Worm (Caenorhabditis elegans) whole organism, midembryonic: Measurements from ENCODE around the gene F57G4.11.
"Not testable (repeated sequence)": the region's sequence is repeated elsewhere in the genome, so short reads cannot be mapped to it uniquely, and the experiment has no call there.

Experiments
- T22C8.4 ChIP-seq: fragments of 200-800 bp; sonication (Bioruptor generic); IDR thresholded peaks from 2 replicates; pipeline ENCODE4 v1.3.6; 2022; ENCODE audit warnings: missing genetic modification characterization, missing compliant biosample characterization
- cog-1 ChIP-seq: sonication (generic microtip); optimal IDR thresholded peaks from 2 replicates; lab custom pipeline; 2016; ENCODE audit warnings: missing genetic modification characterization, missing compliant biosample characterization
- flt-1 ChIP-seq: fragments of 200-800 bp; sonication (Bioruptor generic); IDR thresholded peaks from 2 replicates; pipeline ENCODE4 v1.3.6; 2022; ENCODE audit warnings: missing genetic modification characterization, missing compliant biosample characterization
- klf-2 ChIP-seq: fragments of 200-800 bp; sonication (Bioruptor generic); conservative IDR thresholded peaks from 2 replicates; pipeline ENCODE4 v1.3.6; 2022; ENCODE audit warnings: missing genetic modification reagents, missing genetic modification characterization, missing compliant biosample characterization
- med-1 ChIP-seq: sonication (generic microtip); optimal IDR thresholded peaks from 2 replicates; lab custom pipeline; 2017; ENCODE audit warnings: missing genetic modification characterization, mild to moderate bottlenecking, missing compliant biosample characterization, antibody characterized with exemption, missing genetic modification reagents; ENCODE audit not compliant: insufficient read depth
- ref-1 ChIP-seq: fragments of 200-800 bp; sonication (Bioruptor generic); conservative IDR thresholded peaks from 2 replicates; pipeline ENCODE4 v1.3.6; 2022; ENCODE audit warnings: missing genetic modification reagents, missing genetic modification characterization, missing compliant biosample characterization
- tab-1 ChIP-seq: fragments of 200-800 bp; sonication (Bioruptor generic); IDR thresholded peaks from 2 replicates; pipeline ENCODE4 v1.3.6; 2022; ENCODE audit warnings: missing genetic modification characterization, missing compliant biosample characterization
- ztf-23 ChIP-seq: fragments of 200-800 bp; sonication (Bioruptor generic); IDR thresholded peaks from 2 replicates; pipeline ENCODE4 v1.3.6; 2022; ENCODE audit warnings: missing genetic modification reagents, missing genetic modification characterization, missing compliant biosample characterization
- ztf-29 ChIP-seq: fragments of 200-800 bp; sonication (Bioruptor generic); IDR thresholded peaks from 2 replicates; pipeline ENCODE4 v1.3.6; 2022; ENCODE audit warnings: missing genetic modification reagents, missing genetic modification characterization, missing compliant biosample characterization

F57G4.11 gene

DNA sequence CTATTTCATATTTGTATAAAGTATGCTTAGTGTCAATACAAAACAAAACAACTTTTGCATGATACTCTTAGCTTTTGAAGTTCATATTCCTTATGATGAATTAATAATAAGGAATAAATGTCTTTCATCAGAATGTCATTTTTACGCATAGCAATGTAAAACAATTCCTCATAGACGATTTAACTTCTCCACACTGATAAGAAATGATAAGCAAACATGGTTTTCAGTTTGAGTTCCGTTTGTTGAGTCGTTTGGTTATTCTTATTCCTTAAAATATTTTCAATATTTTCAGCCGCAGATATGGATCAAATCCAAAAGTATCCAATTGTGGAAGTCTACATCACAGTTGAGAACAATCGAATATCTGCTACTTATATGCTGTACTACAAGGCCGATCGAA lies at the start of gene F57G4.11:
Gene F57G4.11, plus strand, starts transcription at position 301 of the 400 bp plus-strand sequence.
- TF ChIP-seq flt-1 (GFP tag; lab: Robert Waterston, UW): no peak
- no peak for TF ChIP-seq ref-1
- no peak for TF ChIP-seq tab-1 (GFP tag; lab: Robert Waterston, UW)
- no peak for TF ChIP-seq klf-2 (GFP tag; lab: Robert Waterston, UW)
- TF ChIP-seq ztf-29 (GFP tag; lab: Robert Waterston, UW): no peak

DNA sequence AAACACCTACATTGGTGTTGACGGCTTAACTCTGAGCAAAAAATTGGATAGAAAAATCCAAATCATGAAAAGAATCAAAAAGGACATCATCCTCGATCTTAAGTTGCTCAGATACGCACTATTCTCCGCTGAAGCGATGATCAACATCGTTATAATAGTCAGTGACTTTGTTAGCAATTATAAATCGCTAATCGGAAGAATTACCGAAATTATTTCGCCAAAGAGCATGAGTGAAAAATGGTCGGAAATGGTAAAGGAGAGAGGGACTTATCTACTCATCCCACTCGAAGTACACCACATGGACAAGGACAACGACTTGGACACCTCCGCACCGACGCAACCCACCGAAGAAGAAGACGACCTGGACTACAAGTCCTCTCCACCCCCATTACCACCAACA lies 45.0 kb upstream of the F57G4.11 start:
- TF ChIP-seq T22C8.4 (GFP tag; lab: Robert Waterston, UW): no peak
- TF ChIP-seq ztf-23 (GFP tag; lab: Robert Waterston, UW): no peak
- no peak for TF ChIP-seq ref-1
- TF ChIP-seq ztf-29 (GFP tag; lab: Robert Waterston, UW): no peak

DNA sequence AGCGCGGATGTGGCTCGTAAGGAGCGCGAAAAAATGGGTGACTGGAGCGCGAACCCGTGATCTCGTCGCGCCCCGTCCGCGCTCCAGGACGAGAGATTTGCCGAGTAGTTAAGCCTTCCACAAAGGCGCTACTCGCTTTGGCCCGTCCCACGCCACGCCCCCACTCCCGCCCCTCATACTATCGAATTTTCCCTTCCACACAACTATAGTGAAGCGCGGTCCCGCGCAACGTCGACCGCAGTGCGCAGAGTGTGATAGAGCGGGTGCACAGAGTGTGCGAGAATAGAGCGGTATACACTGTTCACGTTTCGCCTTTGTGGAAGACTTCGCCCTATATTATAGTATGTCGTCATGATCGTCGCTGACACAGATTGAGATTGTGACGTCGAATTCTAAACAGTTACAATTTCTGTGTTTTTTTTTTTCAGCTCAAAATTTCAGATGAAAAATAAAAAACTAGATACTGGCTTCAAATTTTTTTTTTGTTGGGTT lies 40.6 kb upstream of the F57G4.11 start, which contains the start of gene fbxa-133:
Gene fbxa-133, plus strand, starts transcription at position 442 of the 492 bp plus-strand sequence.
- TF ChIP-seq ref-1; T22C8.4 (GFP tag; lab: Robert Waterston, UW); tab-1 (GFP tag; lab: Robert Waterston, UW): not testable (repeated sequence)

DNA sequence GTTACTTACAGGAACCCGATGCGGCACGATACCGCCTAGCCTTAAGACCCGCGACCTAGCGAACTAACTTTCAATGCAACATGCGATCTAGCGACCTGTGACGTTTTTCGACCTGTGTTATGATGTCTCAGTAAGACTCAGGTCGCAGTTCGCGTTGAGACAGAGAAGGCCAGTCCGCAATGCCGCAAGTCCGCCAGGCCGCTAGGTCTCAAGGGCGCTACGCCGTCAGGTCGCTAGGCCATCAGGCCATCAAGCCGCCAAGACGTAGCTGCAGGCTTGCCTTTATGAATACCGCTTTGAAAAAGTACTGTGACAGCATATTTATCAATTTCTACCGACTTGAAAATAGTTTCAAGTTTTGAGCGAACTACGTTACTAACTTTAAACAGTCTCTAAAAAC lies 29.3 kb upstream of the F57G4.11 start:
- no peak for TF ChIP-seq ztf-23 (GFP tag; lab: Robert Waterston, UW)
- TF ChIP-seq med-1 (GFP tag; lab: Kevin White, UChicago): no peak
- TF ChIP-seq tab-1 (GFP tag; lab: Robert Waterston, UW): no peak
- TF ChIP-seq klf-2 (GFP tag; lab: Robert Waterston, UW): no peak
- no peak for TF ChIP-seq cog-1 (tag; lab: Kevin White, UChicago)
- TF ChIP-seq ztf-29 (GFP tag; lab: Robert Waterston, UW): no peak
- no peak for TF ChIP-seq ref-1
- TF ChIP-seq flt-1 (GFP tag; lab: Robert Waterston, UW): no peak
- no peak for TF ChIP-seq T22C8.4 (GFP tag; lab: Robert Waterston, UW)

DNA sequence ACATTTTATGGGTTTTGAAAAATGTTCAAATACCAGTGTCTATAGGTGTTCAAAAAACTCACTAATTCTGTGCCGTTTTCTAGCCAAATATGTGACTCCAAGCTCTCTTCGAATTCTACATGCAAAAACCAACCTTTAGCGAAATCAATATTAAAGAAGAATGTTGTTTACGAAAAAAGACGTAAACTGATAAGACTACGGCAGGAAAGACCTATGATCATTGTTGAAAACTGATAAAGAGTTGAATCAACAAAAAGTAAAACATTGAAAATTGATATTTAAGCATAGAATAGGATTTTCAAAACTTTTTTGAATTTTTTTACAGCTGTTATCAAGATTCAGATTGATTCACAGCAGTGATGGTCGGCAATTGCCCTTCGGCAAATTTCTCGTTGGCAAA lies 26.2 kb upstream of the F57G4.11 start, which contains the start of gene Y6G8.2:
Gene Y6G8.2, minus strand, starts transcription at position 147 of the 400 bp plus-strand sequence.
- no peak for TF ChIP-seq klf-2 (GFP tag; lab: Robert Waterston, UW)
- TF ChIP-seq flt-1 (GFP tag; lab: Robert Waterston, UW): no peak
- no peak for TF ChIP-seq ztf-29 (GFP tag; lab: Robert Waterston, UW)
- TF ChIP-seq tab-1 (GFP tag; lab: Robert Waterston, UW): no peak
- no peak for TF ChIP-seq ztf-23 (GFP tag; lab: Robert Waterston, UW)
- no peak for TF ChIP-seq T22C8.4 (GFP tag; lab: Robert Waterston, UW)
- TF ChIP-seq ref-1: no peak
- TF ChIP-seq cog-1 (tag; lab: Kevin White, UChicago): no peak
- TF ChIP-seq med-1 (GFP tag; lab: Kevin White, UChicago): no peak

DNA sequence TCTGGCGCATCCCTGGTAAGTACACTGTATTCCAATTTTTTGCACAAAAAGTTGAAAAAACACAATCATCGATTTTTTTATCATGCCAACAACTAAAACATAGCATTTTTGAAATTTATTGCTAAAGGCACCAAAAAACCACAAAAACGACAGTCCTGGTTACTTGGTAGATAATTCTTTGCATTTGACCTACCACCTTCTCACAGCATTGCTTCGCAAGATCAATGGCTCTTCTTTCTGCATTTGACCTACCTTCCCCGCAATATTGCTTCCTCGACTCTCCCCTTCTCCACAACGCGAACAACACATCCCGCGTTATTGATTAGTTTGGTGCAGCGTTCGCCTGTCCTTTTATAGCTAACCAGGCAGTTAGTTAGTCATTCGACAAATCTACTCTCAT lies 23.5 kb upstream of the F57G4.11 start, which contains the start of gene ztf-25:
Gene ztf-25, plus strand, starts transcription at position 301 of the 400 bp plus-strand sequence.
- TF ChIP-seq med-1 (GFP tag; lab: Kevin White, UChicago) (no peak), T22C8.4 (GFP tag; lab: Robert Waterston, UW) (no peak), ztf-29 (GFP tag; lab: Robert Waterston, UW) (no peak), klf-2 (GFP tag; lab: Robert Waterston, UW) (no peak), ref-1 (no peak), flt-1 (GFP tag; lab: Robert Waterston, UW) (no peak), ztf-23 (GFP tag; lab: Robert Waterston, UW) (no peak), tab-1 (GFP tag; lab: Robert Waterston, UW) (no peak), cog-1 (tag; lab: Kevin White, UChicago) (no peak)

DNA sequence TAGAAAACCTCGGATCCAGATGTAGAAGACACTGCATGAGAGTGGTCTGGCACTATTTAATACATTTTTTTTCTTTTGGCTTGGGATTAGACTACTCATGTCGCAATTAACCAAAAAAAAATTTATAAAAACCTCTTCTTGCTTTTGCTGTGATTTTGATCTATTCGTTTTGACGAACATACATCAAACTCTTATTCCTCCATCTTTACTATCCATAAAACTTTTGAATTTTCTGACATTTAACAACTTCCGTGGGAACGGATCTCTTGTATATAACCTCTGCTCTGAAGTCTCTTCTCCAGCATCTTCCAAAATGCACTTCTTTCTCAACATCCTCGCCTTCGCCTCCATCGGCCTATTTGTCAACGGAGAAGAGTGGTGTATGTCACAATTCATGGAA lies 19.0 kb upstream of the F57G4.11 start, which contains the start of gene Y6G8.16:
Gene Y6G8.16, plus strand, starts transcription at position 301 of the 400 bp plus-strand sequence.
- TF ChIP-seq ztf-29 (GFP tag; lab: Robert Waterston, UW); flt-1 (GFP tag; lab: Robert Waterston, UW); cog-1 (tag; lab: Kevin White, UChicago): not testable (repeated sequence)

DNA sequence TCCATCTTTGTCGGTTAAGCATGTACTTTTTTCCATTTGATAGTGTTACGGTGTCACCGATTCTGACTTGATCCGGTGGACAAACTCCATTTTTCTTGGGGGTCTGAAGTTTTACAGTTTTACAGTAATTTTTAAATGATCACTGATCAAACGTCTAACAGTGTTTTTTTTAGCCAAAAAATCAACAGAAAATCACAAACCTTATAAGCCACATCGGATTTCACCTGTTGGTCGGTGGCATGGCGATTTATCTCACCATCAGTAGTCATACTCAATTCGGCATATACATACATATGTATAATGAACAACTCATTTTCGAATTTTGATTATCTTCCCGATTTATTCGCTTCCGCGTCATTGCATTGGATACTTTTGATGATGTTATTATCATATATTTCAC lies 17.2 kb upstream of the F57G4.11 start, which contains the start of gene srz-91:
Gene srz-91, plus strand, starts transcription at position 301 of the 400 bp plus-strand sequence.
- no peak for TF ChIP-seq tab-1 (GFP tag; lab: Robert Waterston, UW)
- no peak for TF ChIP-seq klf-2 (GFP tag; lab: Robert Waterston, UW)
- no peak for TF ChIP-seq ztf-29 (GFP tag; lab: Robert Waterston, UW)
- no peak for TF ChIP-seq flt-1 (GFP tag; lab: Robert Waterston, UW)
- TF ChIP-seq ztf-23 (GFP tag; lab: Robert Waterston, UW): no peak
- TF ChIP-seq cog-1 (tag; lab: Kevin White, UChicago): no peak
- TF ChIP-seq ref-1: no peak
- TF ChIP-seq med-1 (GFP tag; lab: Kevin White, UChicago): no peak
- TF ChIP-seq T22C8.4 (GFP tag; lab: Robert Waterston, UW): no peak

DNA sequence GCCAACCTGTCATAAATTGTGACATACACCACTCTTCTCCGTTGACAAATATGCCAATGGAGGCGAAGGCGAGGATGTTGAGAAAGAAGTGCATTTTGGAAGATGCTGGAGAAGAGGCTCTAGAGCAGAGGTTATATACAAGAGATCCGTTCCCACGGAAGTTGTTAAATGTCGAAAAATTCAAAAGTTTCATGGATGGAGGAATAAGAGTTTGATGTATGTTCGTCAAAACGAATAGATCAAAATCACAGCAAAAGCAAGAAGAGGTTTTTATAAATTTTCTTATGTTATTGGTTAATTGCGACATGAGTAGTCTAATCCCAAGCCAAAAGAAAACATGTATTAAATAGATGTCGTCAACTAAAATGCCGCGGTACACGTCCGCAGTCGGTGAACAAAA lies 14.5 kb upstream of the F57G4.11 start, which contains the start of gene Y6G8.15:
Gene Y6G8.15, minus strand, starts transcription at position 101 of the 400 bp plus-strand sequence.
- not testable (repeated sequence) for TF ChIP-seq klf-2, flt-1, tab-1 (GFP tag; lab: Robert Waterston, UW)

DNA sequence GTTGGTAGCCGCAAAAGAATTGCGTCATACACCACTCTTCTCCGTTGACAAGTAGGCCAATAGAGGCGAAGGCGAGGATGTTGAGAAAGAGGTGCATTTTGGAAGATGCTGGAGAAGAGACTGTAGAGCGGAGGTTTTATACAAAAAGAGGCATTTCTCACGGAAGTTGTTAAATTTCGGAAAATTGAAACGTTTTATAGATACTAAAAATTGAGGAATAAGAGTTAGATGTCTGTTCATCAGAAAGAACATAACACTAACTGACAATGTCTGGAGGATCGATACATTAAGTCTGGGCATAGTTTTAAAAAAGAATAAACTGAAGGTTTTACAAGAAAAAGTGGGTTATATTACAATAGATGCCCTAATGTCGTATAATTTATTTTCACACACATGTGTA lies 10.8 kb upstream of the F57G4.11 start, which contains the start of gene Y6G8.14:
Gene Y6G8.14, minus strand, starts transcription at position 101 of the 400 bp plus-strand sequence.
- TF ChIP-seq cog-1 (tag; lab: Kevin White, UChicago) (no peak), T22C8.4 (GFP tag; lab: Robert Waterston, UW) (no peak), tab-1 (GFP tag; lab: Robert Waterston, UW) (no peak), ztf-23 (GFP tag; lab: Robert Waterston, UW) (no peak), ztf-29 (GFP tag; lab: Robert Waterston, UW) (no peak), klf-2 (GFP tag; lab: Robert Waterston, UW) (no peak), ref-1 (no peak), med-1 (GFP tag; lab: Kevin White, UChicago) (no peak), flt-1 (GFP tag; lab: Robert Waterston, UW) (no peak)
